Fruit fly (Drosophila melanogaster): ENCODE results near the gene CG33159.

CG33159 gene

dm6 chr3L:3198447-3199402 is 5.5 kb downstream of the CG33159 start, which contains the start of the genes CG32276 and gry (continued):
- TF ChIP-seq CG3032 (tag; optimal IDR thresholded peaks at IDR 0.05), result peak; percentile 75
- peak; percentile 3 for TF ChIP-seq fd85E (GFP tag; optimal IDR thresholded peaks at IDR 0.05)
- no peak for TF ChIP-seq net (GFP tag; optimal IDR thresholded peaks at IDR 0.05)
- TF ChIP-seq Hr38 (GFP tag; optimal IDR thresholded peaks at IDR 0.05), result peak; percentile 0
- TF ChIP-seq CG6854 (GFP tag; optimal IDR thresholded peaks at IDR 0.05), result peak; percentile 71
- TF ChIP-seq eg (GFP tag; IDR thresholded peaks at IDR 0.05), result peak; percentile 72
- TF ChIP-seq CG9139 (GFP tag; optimal IDR thresholded peaks at IDR 0.05), result no peak
- peak; percentile 60 for TF ChIP-seq achi (GFP tag; optimal IDR thresholded peaks at IDR 0.05)
- TF ChIP-seq Lpt (GFP tag; optimal IDR thresholded peaks at IDR 0.05), result no peak
- peak; percentile 78 for TF ChIP-seq Eip93F (GFP tag; optimal IDR thresholded peaks at IDR 0.05)
- TF ChIP-seq CG10669 (GFP tag; optimal IDR thresholded peaks at IDR 0.05), result no peak
- no peak for TF ChIP-seq Smox (GFP tag; optimal IDR thresholded peaks at IDR 0.05)
- peak; percentile 64 for TF ChIP-seq CG11762 (GFP tag; optimal IDR thresholded peaks at IDR 0.05; ENCODE audit: insufficient read depth)
- TF ChIP-seq CG6276 (GFP tag; optimal IDR thresholded peaks at IDR 0.05), result no peak
- TF ChIP-seq Sox102F (GFP tag; optimal IDR thresholded peaks at IDR 0.05), result peak; percentile 75
- peak; percentile 65 for TF ChIP-seq CG6163 (GFP tag; IDR thresholded peaks at IDR 0.05)
- TF ChIP-seq Hr39 (GFP tag; optimal IDR thresholded peaks at IDR 0.05), result peak; percentile 80
- TF ChIP-seq Sox14 (GFP tag; optimal IDR thresholded peaks at IDR 0.05), result no peak
- TF ChIP-seq Ets96B (tag; optimal IDR thresholded peaks at IDR 0.05), result no peak
- TF ChIP-seq CG15336 (GFP tag; IDR thresholded peaks at IDR 0.05), result peak; percentile 45; the same call in 1 of the 2 replicates
- no peak for TF ChIP-seq Eip78C (GFP tag)
- no peak for TF ChIP-seq CG7368 (GFP tag; optimal IDR thresholded peaks at IDR 0.05)
- peak; percentile 51 for TF ChIP-seq Sox15 (GFP tag; optimal IDR thresholded peaks at IDR 0.05)
- no peak for TF ChIP-seq OdsH (GFP tag; optimal IDR thresholded peaks at IDR 0.05)
- peak; percentile 38 for TF ChIP-seq Blimp-1 (GFP tag; optimal IDR thresholded peaks at IDR 0.05)
- peak; percentile 50 for TF ChIP-seq CG34406 (GFP tag; optimal IDR thresholded peaks at IDR 0.05)
- TF ChIP-seq CG1621 (tag; optimal IDR thresholded peaks at IDR 0.05), result peak; percentile 48
- peak; percentile 77 for TF ChIP-seq esn (GFP tag; optimal IDR thresholded peaks at IDR 0.05)
- TF ChIP-seq CG6808 (GFP tag; optimal IDR thresholded peaks at IDR 0.05), result no peak

dm6 chr3L:3197464-3197863 is 6.8 kb downstream of the CG33159 start, which contains the start of gene CG14966:
CG14966 (minus strand) TSS chr3L:3197631.
- TF ChIP-seq CG6276 (GFP tag; optimal IDR thresholded peaks at IDR 0.05) (no peak), Eip93F (GFP tag; optimal IDR thresholded peaks at IDR 0.05) (no peak), CG8319 (GFP tag; optimal IDR thresholded peaks at IDR 0.05) (no peak), spab (GFP tag; optimal IDR thresholded peaks at IDR 0.05) (no peak), CG8632 (GFP tag; optimal IDR thresholded peaks at IDR 0.05) (no peak), CG6163 (GFP tag; IDR thresholded peaks at IDR 0.05) (no peak), CG9139 (GFP tag; optimal IDR thresholded peaks at IDR 0.05) (no peak), dac (GFP tag; optimal IDR thresholded peaks at IDR 0.05) (no peak), eg (GFP tag; IDR thresholded peaks at IDR 0.05) (no peak), CG6792 (GFP tag; optimal IDR thresholded peaks at IDR 0.05) (no peak), CG11294 (GFP tag; IDR thresholded peaks at IDR 0.05) (no peak), fkh (GFP tag; optimal IDR thresholded peaks at IDR 0.05) (no peak), Met (GFP tag; optimal IDR thresholded peaks at IDR 0.05) (no peak), CG10631 (GFP tag; optimal IDR thresholded peaks at IDR 0.05) (no peak), CG31627 (GFP tag; optimal IDR thresholded peaks at IDR 0.05) (peak; percentile 28), Ets21C (GFP tag; optimal IDR thresholded peaks at IDR 0.05) (peak; percentile 5), Hr39 (GFP tag; optimal IDR thresholded peaks at IDR 0.05) (peak; percentile 20), CG34406 (GFP tag; optimal IDR thresholded peaks at IDR 0.05) (no peak), lz (GFP tag; optimal IDR thresholded peaks at IDR 0.05) (peak; percentile 38), CG6854 (GFP tag; optimal IDR thresholded peaks at IDR 0.05) (peak; percentile 26), CG32006 (GFP tag; optimal IDR thresholded peaks at IDR 0.05) (no peak), net (GFP tag; optimal IDR thresholded peaks at IDR 0.05) (no peak), esn (GFP tag; optimal IDR thresholded peaks at IDR 0.05) (peak; percentile 45), CG6808 (GFP tag; optimal IDR thresholded peaks at IDR 0.05) (peak; percentile 3), Smox (GFP tag; optimal IDR thresholded peaks at IDR 0.05) (peak; percentile 31), cyc (GFP tag; optimal IDR thresholded peaks at IDR 0.05) (peak; percentile 17), OdsH (GFP tag; optimal IDR thresholded peaks at IDR 0.05) (no peak), Hr38 (GFP tag; optimal IDR thresholded peaks at IDR 0.05) (no peak), CG16779 (tag; optimal IDR thresholded peaks at IDR 0.05) (no peak), fd85E (GFP tag; optimal IDR thresholded peaks at IDR 0.05) (no peak), CG7368 (GFP tag; optimal IDR thresholded peaks at IDR 0.05) (no peak), CG4318 (GFP tag; optimal IDR thresholded peaks at IDR 0.05) (no peak), salr (GFP tag; optimal IDR thresholded peaks at IDR 0.05) (no peak)
